Worm (Caenorhabditis elegans) whole organism, L1 larva: ENCODE data around the gene sri-70.
A peak's percentile ranks its signal among the peaks of the same experiment; 100 is the strongest.

Source experiments
- Y116A8C.19 ChIP-seq: sonication (generic microtip); optimal IDR thresholded peaks from 2 replicates; lab custom pipeline; 2016; ENCODE audit warnings: missing compliant biosample characterization, missing genetic modification characterization, borderline replicate concordance
- alr-1 ChIP-seq: fragments of 200-800 bp; sonication (Bioruptor generic); optimal IDR thresholded peaks from 2 replicates; lab custom pipeline; 2018; ENCODE audit warnings: borderline replicate concordance, mild to moderate bottlenecking, missing genetic modification characterization, missing compliant biosample characterization
- ceh-8 ChIP-seq: fragments of 200-800 bp; sonication (Bioruptor generic); optimal IDR thresholded peaks from 2 replicates; lab custom pipeline; 2018; ENCODE audit warnings: mild to moderate bottlenecking, missing genetic modification characterization, moderate library complexity, missing compliant biosample characterization
- ces-1 ChIP-seq: fragments of 150-350 bp; optimal IDR thresholded peaks from 2 replicates; lab custom pipeline; 2014; ENCODE audit warnings: missing biosample characterization, missing genetic modification reagents, missing genetic modification characterization
- dsc-1 ChIP-seq: sonication (generic microtip); optimal IDR thresholded peaks from 2 replicates; lab custom pipeline; 2016; ENCODE audit warnings: mild to moderate bottlenecking, missing genetic modification characterization, missing compliant biosample characterization
- efl-1 ChIP-seq, 4 experiments: fragments of 150-350 bp; optimal IDR thresholded peaks in 3 of 4; peaks in 1 of 4; 1 replicate in 1 of 4; 2 replicates in 3 of 4; lab custom pipeline; 2014; ENCODE audit warnings: missing biosample characterization in 2 of 4, missing genetic modification characterization in 2 of 4, missing genetic modification reagents in 2 of 4
- efl-3 ChIP-seq: fragments of 200-800 bp; sonication (Bioruptor generic); optimal IDR thresholded peaks from 2 replicates; lab custom pipeline; 2018; ENCODE audit warnings: mild to moderate bottlenecking, missing genetic modification characterization, missing compliant biosample characterization
- egl-13 ChIP-seq: sonication (generic microtip); optimal IDR thresholded peaks from 2 replicates; lab custom pipeline; 2016; ENCODE audit warnings: missing genotype, missing genetic modification reagents, missing genetic modification characterization, missing compliant biosample characterization
- egl-27 ChIP-seq, 2 experiments: fragments of 150-350 bp in 1 of 2; sonication (generic microtip); optimal IDR thresholded peaks; 3 replicates each; lab custom pipeline; 2017 to 2018; ENCODE audit warnings: missing biosample characterization in 2 of 2, missing genetic modification characterization in 2 of 2, missing genetic modification reagents in 2 of 2
- elt-2 ChIP-seq: sonication (generic microtip); optimal IDR thresholded peaks from 2 replicates; lab custom pipeline; 2016; ENCODE audit warnings: missing genetic modification characterization, mild to moderate bottlenecking, inconsistent platforms, missing compliant biosample characterization, missing genetic modification reagents
- fkh-8 ChIP-seq: sonication (generic microtip); optimal IDR thresholded peaks from 2 replicates; lab custom pipeline; 2016; ENCODE audit warnings: mild to moderate bottlenecking, missing genetic modification characterization, missing compliant biosample characterization
- fos-1 ChIP-seq: fragments of 150-350 bp; optimal IDR thresholded peaks from 2 replicates; lab custom pipeline; 2014; ENCODE audit warnings: missing biosample characterization, missing genetic modification characterization
- hlh-4 ChIP-seq: sonication (generic microtip); optimal IDR thresholded peaks from 2 replicates; lab custom pipeline; 2016; ENCODE audit warnings: mild to moderate bottlenecking, missing genetic modification characterization, missing compliant biosample characterization
- jun-1 ChIP-seq: fragments of 150-350 bp; optimal IDR thresholded peaks from 2 replicates; lab custom pipeline; 2014; ENCODE audit warnings: missing biosample characterization, missing genetic modification reagents, missing genetic modification characterization
- lin-14 ChIP-seq: fragments of 200-800 bp; sonication (Bioruptor generic); optimal IDR thresholded peaks from 2 replicates; lab custom pipeline; 2018; ENCODE audit warnings: mild to moderate bottlenecking, missing genetic modification characterization, moderate library complexity, missing compliant biosample characterization
- lir-3 ChIP-seq: sonication (generic microtip); optimal IDR thresholded peaks from 2 replicates; lab custom pipeline; 2016; ENCODE audit warnings: mild to moderate bottlenecking, missing genetic modification characterization, moderate library complexity, missing compliant biosample characterization; ENCODE audit not compliant: poor library complexity
- lsy-2 ChIP-seq, 2 experiments: fragments of 150-350 bp; optimal IDR thresholded peaks; 2 replicates each; lab custom pipeline; 2014; ENCODE audit warnings: missing biosample characterization in 2 of 2, missing genetic modification characterization in 2 of 2
- nhr-237 ChIP-seq: fragments of 150-350 bp; optimal IDR thresholded peaks from 2 replicates; lab custom pipeline; 2014; ENCODE audit warnings: missing biosample characterization, missing genetic modification characterization
- nhr-28 ChIP-seq: fragments of 150-350 bp; optimal IDR thresholded peaks from 2 replicates; lab custom pipeline; 2014; ENCODE audit warnings: missing biosample characterization, missing genetic modification characterization
- nhr-76 ChIP-seq: sonication (generic microtip); optimal IDR thresholded peaks from 2 replicates; lab custom pipeline; 2017; ENCODE audit warnings: missing biosample characterization, missing genetic modification characterization
- pqm-1 ChIP-seq: sonication (generic microtip); optimal IDR thresholded peaks from 3 replicates; lab custom pipeline; 2017; ENCODE audit warnings: missing biosample characterization, missing genetic modification characterization
- rnt-1 ChIP-seq: sonication (generic microtip); optimal IDR thresholded peaks from 2 replicates; lab custom pipeline; 2016; ENCODE audit warnings: mild to moderate bottlenecking, missing genetic modification characterization, moderate library complexity, missing compliant biosample characterization
- snpc-4 ChIP-seq: fragments of 150-350 bp; optimal IDR thresholded peaks from 2 replicates; lab custom pipeline; 2014; ENCODE audit warnings: missing biosample characterization, missing genetic modification characterization
- sup-37 ChIP-seq: fragments of 200-800 bp; sonication (Bioruptor generic); optimal IDR thresholded peaks from 2 replicates; lab custom pipeline; 2018; ENCODE audit warnings: mild to moderate bottlenecking, missing genetic modification characterization, missing compliant biosample characterization
- swsn-7 ChIP-seq: sonication (generic microtip); optimal IDR thresholded peaks from 2 replicates; lab custom pipeline; 2016; ENCODE audit warnings: missing genetic modification characterization, missing compliant biosample characterization
- tbx-2 ChIP-seq: sonication (generic microtip); optimal IDR thresholded peaks from 2 replicates; lab custom pipeline; 2016; ENCODE audit warnings: missing genetic modification characterization, missing compliant biosample characterization
- unc-30 ChIP-seq: sonication (generic microtip); optimal IDR thresholded peaks from 2 replicates; lab custom pipeline; 2017; ENCODE audit warnings: missing biosample characterization, missing genetic modification characterization
- unc-62 ChIP-seq: fragments of 150-350 bp; optimal IDR thresholded peaks from 2 replicates; lab custom pipeline; 2014; ENCODE audit warnings: missing biosample characterization, missing genetic modification reagents, missing genetic modification characterization

sri-70 gene

DNA sequence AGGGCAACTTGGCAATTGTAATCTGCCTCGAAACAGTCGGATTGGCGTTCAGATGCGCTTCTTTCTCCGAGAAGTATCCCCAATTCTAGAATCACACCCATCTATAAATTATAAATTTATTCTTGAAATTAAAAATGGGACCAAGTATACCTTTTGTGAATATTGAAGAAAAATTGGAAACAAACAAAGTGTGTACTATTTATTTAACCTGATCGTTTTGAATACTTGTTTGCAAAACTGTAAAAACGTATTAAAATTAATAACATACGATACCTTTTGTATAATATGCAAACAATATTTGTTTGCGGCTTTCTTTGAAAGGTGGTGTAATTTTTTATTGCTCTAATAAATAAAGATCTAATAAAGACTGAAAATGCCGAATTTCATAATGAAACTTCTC is 9.5 kb downstream of the sri-70 start, which contains the start of gene Y61B8B.3:
Y61B8B.3 (minus strand) TSS at position 101 of the 400 bp plus-strand sequence.
- TF ChIP-seq sup-37 = no peak
- TF ChIP-seq efl-3 (GFP tag; lab: Kevin White, UChicago) = no peak
- TF ChIP-seq lin-14 = no peak
- no peak for TF ChIP-seq swsn-7 (tag; lab: Kevin White, UChicago)
- no peak for TF ChIP-seq fos-1 (tag; lab: Kevin White, UChicago)
- TF ChIP-seq elt-2 (tag; lab: Kevin White, UChicago) = no peak
- no peak for TF ChIP-seq rnt-1
- no peak for TF ChIP-seq alr-1 (tag; lab: Kevin White, UChicago)
- no peak for TF ChIP-seq fkh-8 (tag; lab: Kevin White, UChicago)
- no peak for TF ChIP-seq unc-62 (GFP tag; lab: Kevin White, UChicago)

DNA sequence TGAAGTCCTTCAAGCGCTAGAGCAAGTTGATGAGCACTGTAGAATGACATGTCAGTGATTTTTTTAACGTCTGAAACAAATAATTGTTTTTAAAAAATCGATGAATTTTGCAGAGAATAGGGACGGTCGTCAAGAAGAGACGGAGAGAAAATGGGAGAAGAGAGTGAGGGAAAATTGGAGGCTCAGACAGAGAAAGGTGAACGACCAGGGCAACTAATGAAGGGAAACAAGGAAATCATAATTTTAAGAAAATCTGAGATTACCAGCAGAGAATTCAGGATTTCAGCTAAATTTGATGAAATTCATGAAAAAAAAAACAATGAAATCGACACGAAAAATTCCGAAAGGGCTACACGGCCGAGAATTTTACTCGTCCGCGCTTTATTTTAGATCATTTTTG is 12.2 kb downstream of the sri-70 start, which contains the start of gene F31E9.6:
F31E9.6 (minus strand) TSS at position 91 of the 400 bp plus-strand sequence.
- TF ChIP-seq efl-1 (optimal IDR thresholded peaks at IDR 0.05; lab: Kevin White, UChicago) (peak; percentile 9 to 46), efl-1 (GFP tag; optimal IDR thresholded peaks at IDR 0.05 in 1 of 2; lab: Kevin White, UChicago) (peak in 1 of 2 experiments; percentile 87), Y116A8C.19 (tag; lab: Kevin White, UChicago) (no peak), unc-30 (tag; lab: Kevin White, UChicago) (no peak), pqm-1 (no peak), hlh-4 (tag; lab: Kevin White, UChicago) (no peak), nhr-237 (tag; lab: Kevin White, UChicago) (no peak)

DNA sequence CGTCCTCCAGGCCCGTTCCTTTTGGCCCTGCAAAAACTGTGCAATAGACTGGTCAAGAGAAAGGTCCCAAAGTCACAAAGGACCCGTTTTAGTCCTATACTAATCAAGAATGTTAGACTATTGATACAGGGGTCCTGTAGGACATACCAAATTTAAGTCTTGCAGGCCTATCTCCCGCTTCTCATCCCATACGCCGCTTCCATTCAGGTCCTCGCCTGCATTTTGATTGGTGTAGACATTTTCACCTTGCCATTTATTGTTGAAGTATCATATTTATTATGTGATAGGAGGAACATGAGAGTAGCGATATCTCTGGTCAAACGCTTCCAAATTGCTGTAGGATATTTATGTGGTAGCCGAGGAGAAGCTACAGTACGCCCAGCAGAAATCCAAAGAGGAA is 14.4 kb downstream of the sri-70 start:
- TF ChIP-seq jun-1 (tag; lab: Kevin White, UChicago) = no peak
- no peak for TF ChIP-seq tbx-2 (tag; lab: Kevin White, UChicago)
- TF ChIP-seq nhr-237 (tag; lab: Kevin White, UChicago) = no peak
- TF ChIP-seq ceh-8 = no peak
- TF ChIP-seq nhr-76 = no peak
- TF ChIP-seq rnt-1 = no peak
- no peak for TF ChIP-seq elt-2 (tag; lab: Kevin White, UChicago)
- no peak for TF ChIP-seq pqm-1
- TF ChIP-seq ces-1 = no peak
- TF ChIP-seq, all 84 proteins: peak for 0

DNA sequence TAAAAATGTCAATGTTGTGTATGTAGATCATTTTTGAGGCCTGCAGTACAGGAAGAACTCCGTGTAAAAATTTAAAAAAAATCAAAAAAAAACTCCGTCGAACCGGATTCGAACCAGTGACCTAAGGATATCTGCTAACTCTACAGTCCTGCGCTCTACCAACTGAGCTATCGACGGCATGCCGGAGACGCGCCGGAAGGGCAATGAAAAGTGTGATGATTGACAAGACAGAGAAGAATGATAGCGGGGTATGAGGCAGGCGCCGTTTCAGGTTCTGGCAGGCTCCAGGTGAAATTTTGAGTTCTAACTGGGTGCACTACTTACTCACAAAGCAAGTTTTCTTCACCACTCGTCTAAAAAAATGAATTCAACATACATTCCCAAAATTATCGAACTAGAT is 14.9 kb downstream of the sri-70 start, which contains the start of gene srz-58:
srz-58 (plus strand) TSS at position 362 of the 400 bp plus-strand sequence.
- TF ChIP-seq efl-1 (optimal IDR thresholded peaks at IDR 0.05; lab: Kevin White, UChicago) (no peak), efl-1 (GFP tag; optimal IDR thresholded peaks at IDR 0.05 in 1 of 2; lab: Kevin White, UChicago) (peak in 1 of 2 experiments; percentile 86), egl-13 (tag; lab: Kevin White, UChicago) (no peak)

DNA sequence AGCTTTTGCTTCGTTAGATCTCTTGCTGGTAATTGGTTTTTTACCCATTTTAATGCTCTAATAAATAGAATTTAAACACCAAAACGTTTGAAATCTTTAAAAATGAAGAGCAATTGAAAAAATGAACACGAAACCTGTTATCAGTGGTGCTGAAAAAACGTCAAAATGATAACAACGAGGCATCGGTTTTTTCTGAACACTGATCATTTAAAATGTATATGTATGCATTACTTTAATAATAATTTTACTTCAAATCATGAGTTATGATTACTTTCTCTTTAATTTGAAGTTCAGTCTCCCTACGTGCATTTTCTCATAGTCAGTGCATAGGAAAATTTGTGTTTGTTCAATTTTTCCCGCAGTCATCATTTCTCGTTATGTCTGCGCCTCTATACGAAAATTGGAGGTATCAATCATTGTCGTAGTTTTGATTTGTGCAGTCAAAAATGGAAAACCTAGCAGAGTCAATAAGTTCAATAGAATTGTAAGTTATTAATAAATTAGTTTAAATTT is 19.6 kb downstream of the sri-70 start, which contains the start of gene F31E9.3:
F31E9.3 (plus strand) TSS at position 194 of the 513 bp plus-strand sequence.
- no peak for TF ChIP-seq ces-1
- TF ChIP-seq snpc-4 (tag; lab: Kevin White, UChicago) = no peak
- TF ChIP-seq nhr-237 (tag; lab: Kevin White, UChicago) = no peak
- no peak for TF ChIP-seq efl-1 (optimal IDR thresholded peaks at IDR 0.05; lab: Kevin White, UChicago)
- peak in 1 of 2 experiments; percentile 55 for TF ChIP-seq efl-1 (GFP tag; optimal IDR thresholded peaks at IDR 0.05 in 1 of 2; lab: Kevin White, UChicago)
- TF ChIP-seq elt-2 (tag; lab: Kevin White, UChicago) = peak; percentile 2
- TF ChIP-seq lsy-2 (tag; optimal IDR thresholded peaks at IDR 0.05; lab: Kevin White, UChicago) = no peak
- TF ChIP-seq egl-27 (tag; optimal IDR thresholded peaks at IDR 0.05; lab: Kevin White, UChicago) = no peak
- TF ChIP-seq hlh-4 (tag; lab: Kevin White, UChicago) = no peak
- TF ChIP-seq nhr-28 (tag; lab: Kevin White, UChicago) = no peak

DNA sequence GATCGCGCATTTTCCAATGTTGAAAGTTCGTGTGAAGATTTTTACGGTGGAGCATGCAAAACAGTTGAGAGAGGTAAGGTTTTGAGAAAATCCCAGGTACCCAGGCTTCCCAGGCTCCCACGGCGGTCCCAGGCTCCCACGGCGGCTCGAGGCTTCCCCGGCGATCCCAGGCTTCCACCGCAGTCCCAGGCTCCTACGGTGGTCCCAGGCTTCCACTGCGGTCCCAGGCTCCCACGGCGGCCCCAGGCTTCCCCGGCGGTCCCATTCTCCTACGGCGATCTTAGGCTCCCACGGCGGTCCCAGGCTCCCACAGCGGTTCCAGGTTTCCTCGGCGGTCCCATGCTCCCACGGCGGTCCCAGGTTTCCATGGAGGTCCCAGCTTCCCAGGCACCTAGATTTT is 21.0 kb downstream of the sri-70 start:
- TF ChIP-seq lir-3 (tag; lab: Kevin White, UChicago) (no peak), jun-1 (tag; lab: Kevin White, UChicago) (no peak), Y116A8C.19 (tag; lab: Kevin White, UChicago) (no peak), ceh-8 (peak; percentile 47), dsc-1 (tag; lab: Kevin White, UChicago) (no peak), hlh-4 (tag; lab: Kevin White, UChicago) (no peak)
